Worm (Caenorhabditis elegans): Measurements from ENCODE around the gene C17G1.14.

The C17G1.14 gene

ce11 chrX:9921257-9921656 lies 17.4 kb upstream of the C17G1.14 start, which contains the start of gene C17G1.2:
C17G1.2 (plus strand) TSS chrX:9921557.
- no peak for TF ChIP-seq B0310.2 (tag; optimal IDR thresholded peaks at IDR 0.05)
- TF ChIP-seq hmbx-1 (tag; optimal IDR thresholded peaks at IDR 0.05) = no peak
- no peak for TF ChIP-seq hnd-1 (tag; optimal IDR thresholded peaks at IDR 0.05)
- TF ChIP-seq ama-1 (optimal IDR thresholded peaks at IDR 0.05) = no peak
- no peak for TF ChIP-seq tra-4 (tag; optimal IDR thresholded peaks at IDR 0.05)
- TF ChIP-seq tbx-37 (GFP tag; conservative IDR thresholded peaks at IDR 0.05) = no peak
- no peak for TF ChIP-seq hmg-4 (GFP tag; optimal IDR thresholded peaks at IDR 0.05)
- TF ChIP-seq ets-7 (tag; optimal IDR thresholded peaks at IDR 0.05) = no peak
- TF ChIP-seq ceh-13 (GFP tag; optimal IDR thresholded peaks at IDR 0.05) = no peak
- TF ChIP-seq ceh-36 (tag; optimal IDR thresholded peaks at IDR 0.05) = no peak
- TF ChIP-seq tbx-11 (GFP tag; IDR thresholded peaks at IDR 0.05) = no peak
- TF ChIP-seq sea-1 (GFP tag; conservative IDR thresholded peaks at IDR 0.05) = no peak
- no peak for TF ChIP-seq F13C5.2 (tag; optimal IDR thresholded peaks at IDR 0.05)
- no peak for TF ChIP-seq flt-1 (GFP tag; IDR thresholded peaks at IDR 0.05)
- no peak for TF ChIP-seq pes-1 (GFP tag; IDR thresholded peaks at IDR 0.05)

- TF ChIP-seq ets-7 (tag; optimal IDR thresholded peaks at IDR 0.05) (no peak), tra-4 (tag; optimal IDR thresholded peaks at IDR 0.05) (no peak), ceh-36 (tag; optimal IDR thresholded peaks at IDR 0.05) (no peak), hnd-1 (tag; optimal IDR thresholded peaks at IDR 0.05) (no peak), F13C5.2 (tag; optimal IDR thresholded peaks at IDR 0.05) (no peak), hmg-4 (GFP tag; optimal IDR thresholded peaks at IDR 0.05) (no peak), ceh-13 (GFP tag; optimal IDR thresholded peaks at IDR 0.05) (no peak), pes-1 (GFP tag; IDR thresholded peaks at IDR 0.05) (no peak), aly-1 (tag; optimal IDR thresholded peaks at IDR 0.05) (no peak), tbx-37 (GFP tag; conservative IDR thresholded peaks at IDR 0.05) (no peak), B0310.2 (tag; optimal IDR thresholded peaks at IDR 0.05) (no peak)
Observed at ce11 chrX:9924962-9925361, 13.7 kb upstream of the C17G1.14 start, which contains the start of gene ugt-23. ugt-23 (minus strand) TSS chrX:9925173.

- TF ChIP-seq tra-4 (tag; optimal IDR thresholded peaks at IDR 0.05) (no peak), scrt-1 (GFP tag; IDR thresholded peaks at IDR 0.05) (no peak)
Observed at ce11 chrX:9927993-9928392, 10.6 kb upstream of the C17G1.14 start.

- TF ChIP-seq F13C5.2 (tag; optimal IDR thresholded peaks at IDR 0.05) (no peak), ceh-36 (tag; optimal IDR thresholded peaks at IDR 0.05) (no peak), B0310.2 (tag; optimal IDR thresholded peaks at IDR 0.05) (no peak), tra-4 (tag; optimal IDR thresholded peaks at IDR 0.05) (no peak), ceh-13 (GFP tag; optimal IDR thresholded peaks at IDR 0.05) (no peak), tbx-37 (GFP tag; conservative IDR thresholded peaks at IDR 0.05) (no peak), sea-1 (GFP tag; conservative IDR thresholded peaks at IDR 0.05) (0 out of 2 replicates have a peak, but pooled peaks have one; percentile 27), aly-1 (tag; optimal IDR thresholded peaks at IDR 0.05) (no peak), pes-1 (GFP tag; IDR thresholded peaks at IDR 0.05) (no peak), tbx-11 (GFP tag; IDR thresholded peaks at IDR 0.05) (0 out of 2 replicates have a peak, but pooled peaks have one; percentile 16), ets-7 (tag; optimal IDR thresholded peaks at IDR 0.05) (no peak), hnd-1 (tag; optimal IDR thresholded peaks at IDR 0.05) (no peak), hmg-4 (GFP tag; optimal IDR thresholded peaks at IDR 0.05) (peak; percentile 61), ama-1 (optimal IDR thresholded peaks at IDR 0.05) (no peak), flt-1 (GFP tag; IDR thresholded peaks at IDR 0.05) (no peak), hmbx-1 (tag; optimal IDR thresholded peaks at IDR 0.05) (no peak), scrt-1 (GFP tag; IDR thresholded peaks at IDR 0.05) (no peak)
Observed at ce11 chrX:9931362-9931761, 7.3 kb upstream of the C17G1.14 start, which contains the start of gene nra-3. nra-3 (minus strand) TSS chrX:9931462.

ce11 chrX:9932226-9932773 lies 6.3 kb upstream of the C17G1.14 start, which contains the start of gene tsp-21:
tsp-21 (plus strand) TSS chrX:9932371.
- TF ChIP-seq F13C5.2 (tag; optimal IDR thresholded peaks at IDR 0.05) (peak; percentile 86), scrt-1 (GFP tag; IDR thresholded peaks at IDR 0.05) (peak; percentile 68; the same call in 1 of the 2 replicates), B0310.2 (tag; optimal IDR thresholded peaks at IDR 0.05) (peak; percentile 59), aly-1 (tag; optimal IDR thresholded peaks at IDR 0.05) (peak; percentile 66), ceh-36 (tag; optimal IDR thresholded peaks at IDR 0.05) (peak; percentile 45), pes-1 (GFP tag; IDR thresholded peaks at IDR 0.05) (no peak), flt-1 (GFP tag; IDR thresholded peaks at IDR 0.05) (peak; percentile 5; the same call in 1 of the 2 replicates), ama-1 (optimal IDR thresholded peaks at IDR 0.05) (no peak), tbx-37 (GFP tag; conservative IDR thresholded peaks at IDR 0.05) (peak; percentile 33; the same call in 1 of the 2 replicates), hmbx-1 (tag; optimal IDR thresholded peaks at IDR 0.05) (no peak), ceh-13 (GFP tag; optimal IDR thresholded peaks at IDR 0.05) (peak; percentile 5), hmg-4 (GFP tag; optimal IDR thresholded peaks at IDR 0.05) (peak; percentile 97), tbx-11 (GFP tag; IDR thresholded peaks at IDR 0.05) (no peak), hnd-1 (tag; optimal IDR thresholded peaks at IDR 0.05) (no peak), sea-1 (GFP tag; conservative IDR thresholded peaks at IDR 0.05) (peak; percentile 19; the same call in 1 of the 2 replicates), tra-4 (tag; optimal IDR thresholded peaks at IDR 0.05) (no peak), ets-7 (tag; optimal IDR thresholded peaks at IDR 0.05) (peak; percentile 52)

ce11 chrX:9933291-9934008 lies 5.2 kb upstream of the C17G1.14 start:
- TF ChIP-seq hmg-4 (GFP tag; optimal IDR thresholded peaks at IDR 0.05) (no peak), tbx-11 (GFP tag; IDR thresholded peaks at IDR 0.05) (no peak), ceh-13 (GFP tag; optimal IDR thresholded peaks at IDR 0.05) (no peak), pes-1 (GFP tag; IDR thresholded peaks at IDR 0.05) (no peak), B0310.2 (tag; optimal IDR thresholded peaks at IDR 0.05) (no peak), F13C5.2 (tag; optimal IDR thresholded peaks at IDR 0.05) (no peak), tra-4 (tag; optimal IDR thresholded peaks at IDR 0.05) (no peak), ceh-36 (tag; optimal IDR thresholded peaks at IDR 0.05) (no peak), ama-1 (optimal IDR thresholded peaks at IDR 0.05) (no peak), hmbx-1 (tag; optimal IDR thresholded peaks at IDR 0.05) (no peak), ets-7 (tag; optimal IDR thresholded peaks at IDR 0.05) (no peak), flt-1 (GFP tag; IDR thresholded peaks at IDR 0.05) (no peak), aly-1 (tag; optimal IDR thresholded peaks at IDR 0.05) (no peak), sea-1 (GFP tag; conservative IDR thresholded peaks at IDR 0.05) (no peak), tbx-37 (GFP tag; conservative IDR thresholded peaks at IDR 0.05) (no peak)

Measured in whole organism, early embryonic.